Fruit fly (Drosophila melanogaster) whole organism, embryonic: ENCODE results near the gene CG17784.

Source experiments
- CG12299 ChIP-seq: fragments of 200-800 bp; sonication (Bioruptor generic); optimal IDR thresholded peaks from 2 replicates; lab custom pipeline; 2018; ENCODE audit warnings: missing biosample characterization, mild to moderate bottlenecking, missing genetic modification characterization
- CG12659 ChIP-seq: fragments of 200-800 bp; sonication (Bioruptor generic); optimal IDR thresholded peaks from 3 replicates; lab custom pipeline; 2017; ENCODE audit warnings: mild to moderate bottlenecking, missing biosample characterization, missing genetic modification reagents, missing genetic modification characterization
- CG13894 ChIP-seq: fragments of 200-800 bp; sonication (Bioruptor generic); optimal IDR thresholded peaks from 3 replicates; lab custom pipeline; 2018; ENCODE audit warnings: missing biosample characterization, mild to moderate bottlenecking, missing genetic modification characterization, moderate library complexity
- CG14441 ChIP-seq: fragments of 200-800 bp; sonication (Bioruptor generic); IDR thresholded peaks from 2 replicates; pipeline ENCODE4 v1.3.6; 2022; ENCODE audit warnings: missing biosample characterization, missing genetic modification characterization
- CG15601 ChIP-seq: fragments of 200-800 bp; sonication (Bioruptor generic); optimal IDR thresholded peaks from 3 replicates; lab custom pipeline; 2019; ENCODE audit warnings: missing biosample characterization, mild to moderate bottlenecking, missing genetic modification characterization, moderate library complexity
- CG1602 ChIP-seq: fragments of 200-800 bp; sonication (Bioruptor generic); optimal IDR thresholded peaks from 3 replicates; lab custom pipeline; 2016; ENCODE audit warnings: missing biosample characterization, missing genetic modification characterization
- CG2129 ChIP-seq: fragments of 200-800 bp; sonication (Bioruptor generic); IDR thresholded peaks from 2 replicates; pipeline ENCODE4 v1.3.6; 2022; ENCODE audit warnings: missing biosample characterization, missing genetic modification characterization; ENCODE audit not compliant: partially characterized antibody
- CG2678 ChIP-seq: fragments of 200-800 bp; sonication (Bioruptor generic); optimal IDR thresholded peaks from 3 replicates; lab custom pipeline; 2019; ENCODE audit warnings: missing biosample characterization, mild to moderate bottlenecking, missing genetic modification characterization, moderate library complexity
- CG3281 ChIP-seq: fragments of 200-800 bp; sonication (Bioruptor generic); optimal IDR thresholded peaks from 3 replicates; lab custom pipeline; 2017; ENCODE audit warnings: missing biosample characterization, mild to moderate bottlenecking, missing genetic modification characterization
- CG3838 ChIP-seq: fragments of 200-800 bp; sonication (Bioruptor generic); optimal IDR thresholded peaks from 3 replicates; lab custom pipeline; 2016; ENCODE audit warnings: missing biosample characterization, missing genetic modification characterization
- CG3995 ChIP-seq: fragments of 200-800 bp; sonication (Bioruptor generic); optimal IDR thresholded peaks from 3 replicates; lab custom pipeline; 2016; ENCODE audit warnings: missing biosample characterization, missing genetic modification characterization
- CG4820 ChIP-seq: fragments of 200-800 bp; sonication (Bioruptor generic); optimal IDR thresholded peaks from 3 replicates; lab custom pipeline; 2016; ENCODE audit warnings: missing biosample characterization, missing genetic modification characterization
- CG5245 ChIP-seq: fragments of 200-800 bp; sonication (Bioruptor generic); optimal IDR thresholded peaks from 3 replicates; lab custom pipeline; 2016; ENCODE audit warnings: missing biosample characterization, missing genetic modification characterization
- CG6272 ChIP-seq: fragments of 200-800 bp; sonication (Bioruptor generic); IDR thresholded peaks from 2 replicates; pipeline ENCODE4 v1.3.6; 2022; ENCODE audit warnings: missing biosample characterization, missing genetic modification characterization
- CG6683 ChIP-seq: fragments of 200-800 bp; sonication (Bioruptor generic); optimal IDR thresholded peaks from 2 replicates; lab custom pipeline; 2017; ENCODE audit warnings: missing biosample characterization, mild to moderate bottlenecking, missing genetic modification characterization, missing genetic modification reagents
- CG6689 ChIP-seq: fragments of 200-800 bp; sonication (Bioruptor generic); IDR thresholded peaks from 2 replicates; pipeline ENCODE4 v1.3.6; 2022; ENCODE audit warnings: missing biosample characterization, missing genetic modification characterization
- CG6765 ChIP-seq: fragments of 200-800 bp; sonication (Bioruptor generic); optimal IDR thresholded peaks from 3 replicates; lab custom pipeline; 2017; ENCODE audit warnings: missing biosample characterization, mild to moderate bottlenecking, missing genetic modification characterization
- CG7357 ChIP-seq: fragments of 200-800 bp; sonication (Bioruptor generic); IDR thresholded peaks from 3 replicates; pipeline ENCODE4 v1.3.6; 2022; ENCODE audit warnings: missing biosample characterization, missing genetic modification characterization
- CG7372 ChIP-seq: fragments of 200-800 bp; sonication (Bioruptor generic); IDR thresholded peaks from 2 replicates; pipeline ENCODE4 v1.3.6; 2022; ENCODE audit warnings: missing biosample characterization, missing genetic modification characterization
- CG8089 ChIP-seq: fragments of 200-800 bp; sonication (Bioruptor generic); optimal IDR thresholded peaks from 3 replicates; lab custom pipeline; 2016; ENCODE audit warnings: missing biosample characterization, missing genetic modification characterization
- CG9727 ChIP-seq: fragments of 200-800 bp; sonication (Bioruptor generic); optimal IDR thresholded peaks from 3 replicates; lab custom pipeline; 2017; ENCODE audit warnings: missing biosample characterization, mild to moderate bottlenecking, missing genetic modification characterization
- Camta ChIP-seq: fragments of 200-800 bp; sonication (Bioruptor generic); optimal IDR thresholded peaks from 2 replicates; lab custom pipeline; 2016; ENCODE audit warnings: missing biosample characterization, missing genetic modification characterization
- HLHmδ ChIP-seq: fragments of 200-800 bp; sonication (Bioruptor generic); optimal IDR thresholded peaks from 2 replicates; lab custom pipeline; 2018; ENCODE audit warnings: missing biosample characterization, mild to moderate bottlenecking, missing genetic modification characterization, moderate library complexity
- Lhr ChIP-seq: fragments of 200-800 bp; sonication (Bioruptor generic); optimal IDR thresholded peaks from 3 replicates; lab custom pipeline; 2017; ENCODE audit warnings: mild to moderate bottlenecking, missing biosample characterization, missing genetic modification reagents, missing genetic modification characterization
- Optix ChIP-seq: fragments of 200-800 bp; sonication (Bioruptor generic); IDR thresholded peaks from 3 replicates; pipeline ENCODE4 v1.3.6; 2022; ENCODE audit warnings: missing biosample characterization, missing genetic modification characterization
- Rfx ChIP-seq: fragments of 200-800 bp; sonication (Bioruptor generic); IDR thresholded peaks from 2 replicates; pipeline ENCODE4 v1.3.6; 2022; ENCODE audit warnings: missing biosample characterization, missing genetic modification characterization
- Sry-β ChIP-seq: fragments of 200-800 bp; sonication (Bioruptor generic); optimal IDR thresholded peaks from 2 replicates; lab custom pipeline; 2018; ENCODE audit warnings: missing biosample characterization, mild to moderate bottlenecking, missing genetic modification characterization, moderate library complexity
- disco-r ChIP-seq: fragments of 200-800 bp; sonication (Bioruptor generic); optimal IDR thresholded peaks from 2 replicates; lab custom pipeline; 2016; ENCODE audit warnings: missing biosample characterization, missing genetic modification characterization
- dm ChIP-seq: fragments of 200-800 bp; sonication (Bioruptor generic); optimal IDR thresholded peaks from 3 replicates; lab custom pipeline; 2016; ENCODE audit warnings: missing biosample characterization, missing genetic modification characterization
- esg ChIP-seq: fragments of 200-800 bp; sonication (Bioruptor generic); conservative IDR thresholded peaks from 2 replicates; pipeline ENCODE4 v1.3.6; 2022; ENCODE audit warnings: missing biosample characterization, missing genetic modification characterization
- exex ChIP-seq: fragments of 200-800 bp; sonication (Bioruptor generic); optimal IDR thresholded peaks from 4 replicates; lab custom pipeline; 2018; ENCODE audit warnings: missing biosample characterization, mild to moderate bottlenecking, missing genetic modification characterization, moderate library complexity
- gcm2 ChIP-seq: fragments of 200-800 bp; sonication (Bioruptor generic); optimal IDR thresholded peaks from 2 replicates; lab custom pipeline; 2016; ENCODE audit warnings: missing biosample characterization, missing genetic modification characterization
- gem ChIP-seq: fragments of 200-800 bp; sonication (Bioruptor generic); optimal IDR thresholded peaks from 2 replicates; lab custom pipeline; 2019; ENCODE audit warnings: missing biosample characterization, mild to moderate bottlenecking, missing genetic modification characterization, moderate library complexity
- her ChIP-seq: fragments of 200-800 bp; sonication (Bioruptor generic); optimal IDR thresholded peaks from 2 replicates; lab custom pipeline; 2016; ENCODE audit warnings: missing biosample characterization, missing genetic modification characterization
- kah ChIP-seq: fragments of 200-800 bp; sonication (Bioruptor generic); optimal IDR thresholded peaks from 2 replicates; lab custom pipeline; 2018; ENCODE audit warnings: missing biosample characterization, mild to moderate bottlenecking, missing genetic modification characterization
- otp ChIP-seq: fragments of 200-800 bp; sonication (Bioruptor generic); IDR thresholded peaks from 3 replicates; pipeline ENCODE4, ENCODE4 v1.3.6; 2022; ENCODE audit warnings: missing biosample characterization, missing genetic modification characterization
- pan ChIP-seq, 4 experiments: fragments of >200 bp in 3 of 4; fragments of 200-800 bp in 1 of 4; sonication (Bioruptor generic) in 1 of 4; optimal IDR thresholded peaks in 3 of 4; IDR thresholded peaks in 1 of 4; 2 replicates each; pipeline versions ENCODE4 v1.3.6 to Lab custom; 2017 to 2022; ENCODE audit warnings: missing biosample characterization in 2 of 4, missing genetic modification characterization in 2 of 4, mixed read lengths in 1 of 4
- pfk ChIP-seq: fragments of 200-800 bp; sonication (Bioruptor generic); optimal IDR thresholded peaks from 2 replicates; lab custom pipeline; 2018; ENCODE audit warnings: missing biosample characterization, mild to moderate bottlenecking, missing genetic modification characterization, moderate library complexity
- pho ChIP-seq: fragments of 200-800 bp; sonication (Bioruptor generic); optimal IDR thresholded peaks from 2 replicates; lab custom pipeline; 2016; ENCODE audit warnings: missing biosample characterization, missing genetic modification characterization
- pnt ChIP-seq: fragments of 200-800 bp; sonication (Bioruptor generic); optimal IDR thresholded peaks from 3 replicates; lab custom pipeline; 2016; ENCODE audit warnings: missing biosample characterization, missing genetic modification characterization
- prd ChIP-seq, 3 experiments: fragments of >200 bp in 2 of 3; fragments of 200-800 bp in 1 of 3; sonication (Bioruptor generic) in 1 of 3; optimal IDR thresholded peaks in 2 of 3; IDR thresholded peaks in 1 of 3; 2 replicates in 2 of 3; 3 replicates in 1 of 3; pipeline versions ENCODE4 v1.3.6 to Lab custom; 2017 to 2022; ENCODE audit warnings: missing biosample characterization in 1 of 3, missing genetic modification characterization in 1 of 3
- sim ChIP-seq: fragments of 200-800 bp; sonication (Bioruptor generic); IDR thresholded peaks from 2 replicates; pipeline ENCODE4 v1.3.6; 2022; ENCODE audit warnings: missing biosample characterization, missing genetic modification characterization
- so ChIP-seq: fragments of 200-800 bp; sonication (Bioruptor generic); IDR thresholded peaks from 3 replicates; pipeline ENCODE4 v1.3.6; 2022; ENCODE audit warnings: missing biosample characterization, missing genetic modification characterization
- sob ChIP-seq: fragments of 200-800 bp; sonication (Bioruptor generic); IDR thresholded peaks from 2 replicates; pipeline ENCODE4 v1.3.6; 2022; ENCODE audit warnings: missing biosample characterization, missing genetic modification characterization
- tll ChIP-seq, 2 experiments: fragments of 200-800 bp in 1 of 2; fragments of >200 bp in 1 of 2; sonication (Bioruptor generic) in 1 of 2; optimal IDR thresholded peaks; 2 replicates each; lab custom pipeline; 2017 to 2019; ENCODE audit warnings: missing biosample characterization in 2 of 2, missing genetic modification characterization in 2 of 2, mild to moderate bottlenecking in 1 of 2, moderate library complexity in 1 of 2
- wdn ChIP-seq: fragments of 200-800 bp; sonication (Bioruptor generic); IDR thresholded peaks from 2 replicates; pipeline ENCODE4 v1.3.6; 2022; ENCODE audit warnings: missing biosample characterization, missing genetic modification characterization
- wek ChIP-seq: fragments of 200-800 bp; sonication (Bioruptor generic); optimal IDR thresholded peaks from 3 replicates; lab custom pipeline; 2018; ENCODE audit warnings: missing biosample characterization, mild to moderate bottlenecking, missing genetic modification characterization, moderate library complexity
- z ChIP-seq: fragments of 200-800 bp; sonication (Bioruptor generic); IDR thresholded peaks from 3 replicates; pipeline ENCODE4 v1.3.6; 2022; ENCODE audit warnings: missing biosample characterization, missing genetic modification characterization
- zen2 ChIP-seq: fragments of 200-800 bp; sonication (Bioruptor generic); IDR thresholded peaks from 3 replicates; pipeline ENCODE4 v1.3.6; 2022; ENCODE audit warnings: missing biosample characterization, missing genetic modification characterization; ENCODE audit not compliant: partially characterized antibody
- zfh2 ChIP-seq: fragments of 200-800 bp; sonication (Bioruptor generic); optimal IDR thresholded peaks from 2 replicates; lab custom pipeline; 2016; ENCODE audit warnings: missing biosample characterization, missing genetic modification characterization

CG17784 gene

DNA sequence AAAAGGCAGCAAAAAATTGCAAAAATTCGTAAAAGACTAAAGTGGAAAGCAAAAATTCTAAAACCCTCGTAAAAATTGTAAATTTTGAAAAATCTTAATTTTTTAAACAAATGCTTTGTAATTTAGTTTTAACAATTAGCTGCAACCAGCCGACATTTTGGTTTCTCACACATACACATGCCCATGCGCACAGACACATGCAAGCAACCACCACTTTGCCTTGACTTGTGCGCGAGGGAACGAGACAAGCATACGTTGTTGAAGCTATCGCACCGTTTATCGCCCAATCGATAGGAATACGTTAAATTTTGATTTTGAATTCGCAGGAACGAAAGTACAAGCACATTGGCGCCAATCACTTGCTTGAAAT, 44.5 kb downstream of the CG17784 start (continued):
- TF ChIP-seq CG3281 (GFP tag; lab: Kevin White, UChicago) = no peak
- no peak for TF ChIP-seq Camta (GFP tag; lab: Kevin White, UChicago)
- TF ChIP-seq sob (GFP tag; lab: Robert Waterston, UW) = no peak
- no peak for TF ChIP-seq CG14441 (GFP tag; lab: Robert Waterston, UW)
- no peak for TF ChIP-seq Sry-β (GFP tag; lab: Kevin White, UChicago)
- TF ChIP-seq CG12299 (tag; lab: Kevin White, UChicago) = peak; percentile 68
- TF ChIP-seq tll (GFP tag; optimal IDR thresholded peaks at IDR 0.05; lab: Kevin White, UChicago) = peak in 1 of 2 experiments; percentile 61
- TF ChIP-seq gem = no peak
- TF ChIP-seq CG6683 (GFP tag; lab: Kevin White, UChicago) = no peak
- no peak for TF ChIP-seq exex (tag; lab: Kevin White, UChicago)
- TF ChIP-seq CG3995 (GFP tag; lab: Kevin White, UChicago) = no peak
- TF ChIP-seq CG3838 (GFP tag; lab: Kevin White, UChicago) = no peak
- TF ChIP-seq z (GFP tag; lab: Robert Waterston, UW) = no peak
- TF ChIP-seq CG1602 = no peak
- peak; percentile 43; the same call in 1 of the 2 replicates for TF ChIP-seq CG2129 (GFP tag; lab: Robert Waterston, UW)
- no peak for TF ChIP-seq CG7372 (GFP tag; lab: Robert Waterston, UW)
- TF ChIP-seq CG4820 = no peak
- TF ChIP-seq wek (GFP tag; lab: Kevin White, UChicago) = no peak
- no peak for TF ChIP-seq gcm2 (GFP tag; lab: Kevin White, UChicago)
- TF ChIP-seq prd (optimal IDR thresholded peaks at IDR 0.05; lab: Kevin White, UChicago) = no peak
- no peak; the same call in 2 of the 3 replicates for TF ChIP-seq prd (GFP tag; IDR thresholded peaks at IDR 0.05; lab: Robert Waterston, UW)
- peak; percentile 52; the same call in 1 of the 2 replicates for TF ChIP-seq Rfx
- TF ChIP-seq CG2678 = no peak
- TF ChIP-seq pnt (GFP tag; lab: Kevin White, UChicago) = no peak
- no peak for TF ChIP-seq pfk (GFP tag; lab: Kevin White, UChicago)
- TF ChIP-seq Optix (GFP tag; lab: Robert Waterston, UW) = no peak
- no peak for TF ChIP-seq CG6765 (GFP tag; lab: Kevin White, UChicago)
- no peak for TF ChIP-seq CG5245 (GFP tag; lab: Kevin White, UChicago)
- TF ChIP-seq Lhr (GFP tag; lab: Kevin White, UChicago) = no peak
- TF ChIP-seq wdn = no peak
- TF ChIP-seq CG15601 (tag; lab: Kevin White, UChicago) = no peak
- TF ChIP-seq esg = no peak
- 0 out of 3 replicates have a peak, but pooled peaks have one; percentile 30 for TF ChIP-seq otp (GFP tag; lab: Robert Waterston, UW)
- no peak for TF ChIP-seq CG7357
- no peak for TF ChIP-seq CG6689
- TF ChIP-seq kah (GFP tag; lab: Kevin White, UChicago) = no peak
- no peak for TF ChIP-seq CG9727
- peak; percentile 11 for TF ChIP-seq HLHmδ (GFP tag; lab: Kevin White, UChicago)
- TF ChIP-seq her = peak; percentile 4
- no peak for TF ChIP-seq CG13894
- peak; percentile 28 for TF ChIP-seq dm
- no peak for TF ChIP-seq zfh2 (GFP tag; lab: Kevin White, UChicago)
- no peak for TF ChIP-seq pho (GFP tag; lab: Kevin White, UChicago)
- no peak for TF ChIP-seq sim
- TF ChIP-seq CG12659 (GFP tag; lab: Kevin White, UChicago) = peak; percentile 73
- peak; percentile 57; the same call in 2 of the 3 replicates for TF ChIP-seq zen2 (GFP tag; lab: Robert Waterston, UW)
- TF ChIP-seq CG6272 (GFP tag; lab: Robert Waterston, UW) = no peak
- no peak for TF ChIP-seq pan (optimal IDR thresholded peaks at IDR 0.05; lab: Kevin White, UChicago)
- no peak for TF ChIP-seq pan (GFP tag; optimal IDR thresholded peaks at IDR 0.05 in 1 of 2, IDR thresholded peaks at IDR 0.05 in 1 of 2)
- no peak for TF ChIP-seq so (GFP tag; lab: Robert Waterston, UW)
- TF ChIP-seq disco-r (GFP tag; lab: Kevin White, UChicago) = no peak
- no peak for TF ChIP-seq CG8089
